Fruit fly (Drosophila melanogaster): ENCODE results near the gene CG9331.

CG9331 gene

DNA sequence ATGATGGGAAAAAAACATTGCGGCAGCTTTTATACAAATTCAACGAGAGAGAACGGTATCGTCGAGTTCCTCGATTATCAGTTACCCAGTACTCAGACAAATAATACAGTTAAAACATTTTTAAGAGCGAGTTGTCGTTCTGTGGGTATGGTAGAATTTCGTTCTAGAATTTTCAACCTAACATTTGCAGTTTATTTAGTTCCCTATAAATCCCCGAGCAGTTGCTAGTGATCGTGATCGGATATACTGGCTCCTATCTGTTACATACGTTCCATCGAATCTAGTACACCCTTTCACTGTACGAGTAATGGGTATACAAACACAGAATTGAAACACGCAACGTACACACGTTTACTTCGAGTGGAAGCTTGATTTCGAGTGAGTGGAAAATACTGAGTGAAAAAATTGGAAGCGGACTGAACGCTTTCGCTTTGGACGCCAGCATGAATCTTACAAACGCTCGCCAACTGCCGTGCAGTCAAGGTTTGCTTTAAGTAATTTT, 42.2 kb downstream of the CG9331 start, which contains the start of gene CG9338 (continued):
- TF ChIP-seq zfh1 (GFP tag; IDR thresholded peaks at IDR 0.05) (peak; percentile 77), CoRest (tag; optimal IDR thresholded peaks at IDR 0.05) (peak; percentile 83), BEAF-32 (GFP tag; optimal IDR thresholded peaks at IDR 0.05) (no peak), CG31224 (GFP tag; IDR thresholded peaks at IDR 0.05) (peak; percentile 91), chm (GFP tag; IDR thresholded peaks at IDR 0.05) (peak; percentile 67), salm (tag; optimal IDR thresholded peaks at IDR 0.05) (peak; percentile 72), CG8944 (GFP tag; optimal IDR thresholded peaks at IDR 0.05) (peak; percentile 75), CG7372 (GFP tag; IDR thresholded peaks at IDR 0.05) (peak; percentile 88), pzg (GFP tag; optimal IDR thresholded peaks at IDR 0.05) (peak; percentile 17), CG16813 (GFP tag; IDR thresholded peaks at IDR 0.05; ENCODE audit: partially characterized antibody) (no peak), CG2116 (GFP tag; optimal IDR thresholded peaks at IDR 0.05) (peak; percentile 37), CG11398 (GFP tag; optimal IDR thresholded peaks at IDR 0.05) (peak; percentile 83), stc (GFP tag; IDR thresholded peaks at IDR 0.05) (peak; percentile 95), CG15269 (tag; optimal IDR thresholded peaks at IDR 0.05) (peak; percentile 71), Bdp1 (GFP tag; optimal IDR thresholded peaks at IDR 0.05) (peak; percentile 48), Spps (tag; optimal IDR thresholded peaks at IDR 0.05) (peak; percentile 85), repo (GFP tag; optimal IDR thresholded peaks at IDR 0.05) (peak; percentile 76), E2f2 (GFP tag; IDR thresholded peaks at IDR 0.05) (peak; percentile 48; the same call in 1 of the 2 replicates), cg (GFP tag; optimal IDR thresholded peaks at IDR 0.05) (peak; percentile 70), CG3838 (GFP tag; optimal IDR thresholded peaks at IDR 0.05) (peak; percentile 62), CG3407 (GFP tag; optimal IDR thresholded peaks at IDR 0.05) (peak; percentile 59), Lpt (GFP tag; optimal IDR thresholded peaks at IDR 0.05) (no peak), CG13424 (tag; optimal IDR thresholded peaks at IDR 0.05) (peak; percentile 80), Fer1 (GFP tag; optimal IDR thresholded peaks at IDR 0.05) (peak; percentile 97), fru (optimal IDR thresholded peaks at IDR 0.05) (no peak), Drgx (GFP tag; IDR thresholded peaks at IDR 0.05) (peak; percentile 92), Scr (GFP tag; IDR thresholded peaks at IDR 0.05; ENCODE audit: partially characterized antibody) (peak; percentile 55), nom (GFP tag; optimal IDR thresholded peaks at IDR 0.05) (no peak), Tbp (GFP tag; optimal IDR thresholded peaks at IDR 0.05) (no peak), org-1 (GFP tag; optimal IDR thresholded peaks at IDR 0.05) (peak; percentile 82), Vsx1 (GFP tag; optimal IDR thresholded peaks at IDR 0.05) (peak; percentile 63), Ets97D (GFP tag; optimal IDR thresholded peaks at IDR 0.05) (peak; percentile 34), ttk (GFP tag; IDR thresholded peaks at IDR 0.05) (peak; percentile 62; the same call in 1 of the 2 replicates), CG12659 (GFP tag; optimal IDR thresholded peaks at IDR 0.05) (peak; percentile 86), CG11696 (GFP tag; IDR thresholded peaks at IDR 0.05) (peak; percentile 82), CG30020 (tag; optimal IDR thresholded peaks at IDR 0.05) (peak; percentile 24), Dp (GFP tag; optimal IDR thresholded peaks at IDR 0.05) (no peak), CG3995 (GFP tag; optimal IDR thresholded peaks at IDR 0.05) (peak; percentile 71), Kr (GFP tag; optimal IDR thresholded peaks at IDR 0.05) (no peak), Hmx (GFP tag; optimal IDR thresholded peaks at IDR 0.05) (peak; percentile 60), Mrtf (GFP tag; IDR thresholded peaks at IDR 0.05) (peak; percentile 62; the same call in 2 of the 3 replicates), Dref (GFP tag; IDR thresholded peaks at IDR 0.05) (no peak), HmgZ (tag; optimal IDR thresholded peaks at IDR 0.05) (peak; percentile 85), CG7745 (tag; optimal IDR thresholded peaks at IDR 0.05) (no peak), ato (GFP tag; IDR thresholded peaks at IDR 0.05; ENCODE audit: partially characterized antibody) (peak; percentile 54; the same call in 1 of the 2 replicates), klu (GFP tag; IDR thresholded peaks at IDR 0.05) (no peak; the same call in 1 of the 2 replicates), CG17802 (tag; optimal IDR thresholded peaks at IDR 0.05) (peak; percentile 71), Dip3 (GFP tag; optimal IDR thresholded peaks at IDR 0.05) (peak; percentile 74), CG14050 (GFP tag; IDR thresholded peaks at IDR 0.05) (peak; percentile 60), Fer3 (tag; optimal IDR thresholded peaks at IDR 0.05) (peak; percentile 91), eve (GFP tag; optimal IDR thresholded peaks at IDR 0.05) (peak in 1 of 2 experiments; percentile 97)

Data from whole organism, embryonic.